Worm (Caenorhabditis elegans) whole organism, young adult: Measurements from ENCODE around the gene B0024.3.
A peak's percentile ranks its signal among the peaks of the same experiment; 100 is the strongest.

ENCODE experiments used
- B0019.2 ChIP-seq: fragments of 200-800 bp; sonication (Bioruptor generic); conservative IDR thresholded peaks from 2 replicates; pipeline ENCODE4 v1.3.6; 2022; ENCODE audit warnings: missing genetic modification reagents, missing genetic modification characterization, missing compliant biosample characterization
- F10E7.11 ChIP-seq: sonication (generic microtip); optimal IDR thresholded peaks from 2 replicates; lab custom pipeline; 2017; ENCODE audit warnings: mild to moderate bottlenecking, missing genetic modification characterization, moderate library complexity, missing compliant biosample characterization
- F33H1.4 ChIP-seq: fragments of 200-800 bp; sonication (Bioruptor generic); IDR thresholded peaks from 2 replicates; pipeline ENCODE4 v1.3.6; 2022; ENCODE audit warnings: missing genetic modification reagents, missing genetic modification characterization, missing compliant biosample characterization
- F37B4.10 ChIP-seq: fragments of 200-800 bp; sonication (Bioruptor generic); IDR thresholded peaks from 2 replicates; pipeline ENCODE4 v1.3.6; 2022; ENCODE audit warnings: missing genetic modification characterization, missing compliant biosample characterization
- F39B2.1 ChIP-seq: fragments of 200-800 bp; sonication (Bioruptor generic); IDR thresholded peaks from 2 replicates; pipeline ENCODE4 v1.3.6; 2022; ENCODE audit warnings: missing genetic modification reagents, missing genetic modification characterization, missing compliant biosample characterization
- K12H6.12 ChIP-seq: fragments of 200-800 bp; sonication (Bioruptor generic); optimal IDR thresholded peaks from 2 replicates; lab custom pipeline; 2018; ENCODE audit warnings: mild to moderate bottlenecking, missing genetic modification characterization, missing compliant biosample characterization
- Y53F4B.3 ChIP-seq: fragments of 200-800 bp; sonication (Bioruptor generic); IDR thresholded peaks from 2 replicates; pipeline ENCODE4 v1.3.6; 2022; ENCODE audit warnings: missing genetic modification reagents, missing genetic modification characterization, missing compliant biosample characterization
- Y53G8AR.9 ChIP-seq: fragments of 200-800 bp; sonication (Bioruptor generic); conservative IDR thresholded peaks from 2 replicates; pipeline ENCODE4 v1.3.6; 2022; ENCODE audit warnings: missing genetic modification reagents, missing genetic modification characterization, missing compliant biosample characterization
- Y79H2A.3 ChIP-seq: fragments of 200-800 bp; sonication (Bioruptor generic); conservative IDR thresholded peaks from 2 replicates; pipeline ENCODE4 v1.3.6; 2022; ENCODE audit warnings: missing genetic modification reagents, missing genetic modification characterization, missing compliant biosample characterization
- attf-5 ChIP-seq: fragments of 200-800 bp; sonication (Bioruptor generic); optimal IDR thresholded peaks from 2 replicates; lab custom pipeline; 2018; ENCODE audit warnings: mild to moderate bottlenecking, missing genetic modification characterization, missing compliant biosample characterization
- cebp-1 ChIP-seq, 2 experiments: fragments of 200-800 bp in 1 of 2; sonication (Bioruptor generic) in 1 of 2; sonication (generic microtip) in 1 of 2; IDR thresholded peaks in 1 of 2; optimal IDR thresholded peaks in 1 of 2; 2 replicates each; pipeline versions ENCODE4 v1.3.6 to Lab custom; 2017 to 2022; ENCODE audit warnings: missing compliant biosample characterization in 2 of 2, missing genetic modification characterization in 2 of 2, mild to moderate bottlenecking in 1 of 2, missing genetic modification reagents in 1 of 2, moderate library complexity in 1 of 2
- ceh-79 ChIP-seq: sonication (generic microtip); optimal IDR thresholded peaks from 2 replicates; lab custom pipeline; 2017; ENCODE audit warnings: mild to moderate bottlenecking, missing genetic modification characterization, missing compliant biosample characterization
- dpff-1 ChIP-seq: sonication (generic microtip); optimal IDR thresholded peaks from 2 replicates; lab custom pipeline; 2017; ENCODE audit warnings: mild to moderate bottlenecking, missing genetic modification characterization, missing compliant biosample characterization
- ekl-4 ChIP-seq: fragments of 200-800 bp; sonication (Bioruptor generic); IDR thresholded peaks from 2 replicates; pipeline ENCODE4 v1.3.6; 2022; ENCODE audit warnings: missing genetic modification reagents, missing genetic modification characterization, missing compliant biosample characterization
- ets-4 ChIP-seq: fragments of 200-800 bp; sonication (Bioruptor generic); optimal IDR thresholded peaks from 2 replicates; lab custom pipeline; 2018; ENCODE audit warnings: mild to moderate bottlenecking, missing genetic modification characterization, missing compliant biosample characterization
- him-1 ChIP-seq: sonication (generic microtip); optimal IDR thresholded peaks from 2 replicates; lab custom pipeline; 2016; ENCODE audit warnings: missing genotype, missing genetic modification reagents, missing genetic modification characterization, missing compliant biosample characterization
- hlh-12 ChIP-seq: sonication (generic microtip); optimal IDR thresholded peaks from 2 replicates; lab custom pipeline; 2016; ENCODE audit warnings: missing genetic modification characterization, missing compliant biosample characterization
- hsf-1 ChIP-seq: fragments of 200-800 bp; sonication (Bioruptor generic); IDR thresholded peaks from 2 replicates; pipeline ENCODE4 v1.3.6; 2022; ENCODE audit warnings: missing genetic modification reagents, missing genetic modification characterization, missing compliant biosample characterization
- mel-28 ChIP-seq: sonication (generic microtip); optimal IDR thresholded peaks from 2 replicates; lab custom pipeline; 2016; ENCODE audit warnings: borderline replicate concordance, mild to moderate bottlenecking, missing genetic modification characterization, missing compliant biosample characterization
- mxl-1 ChIP-seq: sonication (generic microtip); optimal IDR thresholded peaks from 2 replicates; lab custom pipeline; 2016; ENCODE audit warnings: missing genetic modification characterization, missing compliant biosample characterization
- nfya-1 ChIP-seq: sonication (generic microtip); optimal IDR thresholded peaks from 2 replicates; lab custom pipeline; 2017; ENCODE audit warnings: antibody characterized with exemption, missing compliant biosample characterization, missing genetic modification characterization, borderline replicate concordance; ENCODE audit not compliant: insufficient read depth
- nfyb-1 ChIP-seq: fragments of 200-800 bp; sonication (Bioruptor generic); IDR thresholded peaks from 2 replicates; pipeline ENCODE4 v1.3.6; 2022; ENCODE audit warnings: missing genetic modification reagents, missing genetic modification characterization, missing compliant biosample characterization
- nhr-80 ChIP-seq: sonication (generic microtip); optimal IDR thresholded peaks from 2 replicates; lab custom pipeline; 2016; ENCODE audit warnings: missing genetic modification characterization, missing compliant biosample characterization
- nhr-90 ChIP-seq: sonication (generic microtip); optimal IDR thresholded peaks from 2 replicates; lab custom pipeline; 2016; ENCODE audit warnings: missing genotype, mild to moderate bottlenecking, missing genetic modification characterization, missing compliant biosample characterization
- pha-4 ChIP-seq: fragments of 150-350 bp; sonication (generic microtip); optimal IDR thresholded peaks from 2 replicates; lab custom pipeline; 2014; ENCODE audit warnings: missing biosample characterization, missing genetic modification reagents, missing genetic modification characterization
- rcor-1 ChIP-seq: fragments of 200-800 bp; sonication (Bioruptor generic); IDR thresholded peaks from 2 replicates; pipeline ENCODE4 v1.3.6; 2022; ENCODE audit warnings: missing genetic modification reagents, missing genetic modification characterization, missing compliant biosample characterization
- repo-1 ChIP-seq: sonication (generic microtip); optimal IDR thresholded peaks from 2 replicates; lab custom pipeline; 2017; ENCODE audit warnings: mild to moderate bottlenecking, missing genetic modification characterization, missing compliant biosample characterization
- sdz-38 ChIP-seq: sonication (generic microtip); optimal IDR thresholded peaks from 2 replicates; lab custom pipeline; 2016; ENCODE audit warnings: missing genotype, missing genetic modification characterization, missing compliant biosample characterization
- snpc-1.1 ChIP-seq: sonication (generic microtip); optimal IDR thresholded peaks from 2 replicates; lab custom pipeline; 2017; ENCODE audit warnings: missing genetic modification characterization, mild to moderate bottlenecking, missing compliant biosample characterization, antibody characterized with exemption, moderate library complexity, missing genotype, missing genetic modification reagents; ENCODE audit not compliant: insufficient read depth
- somi-1 ChIP-seq: fragments of 200-800 bp; sonication (Bioruptor generic); optimal IDR thresholded peaks from 2 replicates; lab custom pipeline; 2018; ENCODE audit warnings: mild to moderate bottlenecking, missing genetic modification characterization, missing compliant biosample characterization
- sptf-2 ChIP-seq: fragments of 200-800 bp; sonication (Bioruptor generic); optimal IDR thresholded peaks from 2 replicates; lab custom pipeline; 2018; ENCODE audit warnings: mild to moderate bottlenecking, missing genetic modification characterization, missing compliant biosample characterization
- tbp1 ChIP-seq: fragments of 200-800 bp; sonication (Bioruptor generic); optimal IDR thresholded peaks from 2 replicates; lab custom pipeline; 2018; ENCODE audit warnings: mild to moderate bottlenecking, missing genetic modification characterization, missing compliant biosample characterization
- tlf-1 ChIP-seq: fragments of 200-800 bp; sonication (Bioruptor generic); optimal IDR thresholded peaks from 2 replicates; lab custom pipeline; 2018; ENCODE audit warnings: mild to moderate bottlenecking, missing genetic modification characterization, missing compliant biosample characterization
- ztf-22 ChIP-seq: fragments of 200-800 bp; sonication (Bioruptor generic); optimal IDR thresholded peaks from 2 replicates; lab custom pipeline; 2018; ENCODE audit warnings: mild to moderate bottlenecking, missing genetic modification characterization, moderate library complexity, missing compliant biosample characterization

Gene B0024.3

DNA sequence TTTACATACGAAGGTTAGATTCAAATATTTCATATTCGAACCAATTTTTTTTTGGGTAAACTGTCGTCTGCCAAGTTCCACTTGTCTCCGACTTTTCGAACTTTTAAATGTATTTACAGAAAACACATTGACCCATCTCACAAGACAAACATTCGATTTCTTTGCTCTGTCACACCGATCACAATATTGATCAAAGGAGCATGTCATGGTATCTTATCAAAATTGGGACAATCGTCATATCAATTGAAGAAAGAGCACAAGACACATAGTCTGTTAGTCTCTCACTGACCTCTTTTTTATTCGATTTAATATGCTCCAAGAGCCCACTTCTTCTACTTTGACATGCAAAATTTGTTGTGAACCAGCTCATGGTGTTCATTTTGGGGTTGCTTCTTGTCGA, 31.3 kb upstream of the B0024.3 start, which contains the start of gene nhr-232:
TSS of gene nhr-232 (plus strand) at position 121 of the 400 bp plus-strand sequence.
- no peak for TF ChIP-seq ekl-4
- no peak for TF ChIP-seq hsf-1
- peak; percentile 31 for TF ChIP-seq pha-4
- peak; percentile 91 for TF ChIP-seq nhr-80 (tag; lab: Kevin White, UChicago)
- no peak for TF ChIP-seq cebp-1 (GFP tag; IDR thresholded peaks at IDR 0.05; lab: Robert Waterston, UW)
- peak; percentile 32 for TF ChIP-seq cebp-1 (tag; optimal IDR thresholded peaks at IDR 0.05; lab: Kevin White, UChicago)

DNA sequence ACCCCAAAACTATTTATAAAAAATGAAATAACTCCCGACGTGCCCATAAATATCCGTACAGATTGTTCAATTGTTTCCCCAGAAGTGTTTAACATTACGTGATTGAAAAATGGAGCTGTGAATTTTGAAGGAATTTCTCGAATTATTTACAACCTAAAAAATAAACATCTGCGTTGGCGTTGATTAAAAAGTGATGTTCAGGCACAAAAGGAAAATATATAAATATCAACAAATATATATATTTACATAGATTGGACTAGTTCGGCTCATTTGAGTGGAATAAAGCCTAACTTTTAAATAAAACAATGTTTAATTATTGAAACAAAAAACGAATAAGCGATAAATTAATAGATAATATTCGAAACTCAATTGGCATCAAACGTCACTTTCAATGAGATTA, 26.9 kb upstream of the B0024.3 start, which contains the start of gene sri-18:
TSS of gene sri-18 (minus strand) at position 101 of the 400 bp plus-strand sequence.
- no peak for TF ChIP-seq B0019.2 (GFP tag; lab: Robert Waterston, UW)
- TF ChIP-seq rcor-1 (GFP tag; lab: Robert Waterston, UW): no peak
- TF ChIP-seq him-1 (tag; lab: Kevin White, UChicago): no peak
- no peak for TF ChIP-seq repo-1 (tag; lab: Kevin White, UChicago)
- no peak for TF ChIP-seq tbp1 (GFP tag; lab: Kevin White, UChicago)
- TF ChIP-seq mxl-1 (tag; lab: Kevin White, UChicago): no peak
- no peak for TF ChIP-seq ceh-79 (tag; lab: Kevin White, UChicago)
- no peak for TF ChIP-seq sdz-38 (tag; lab: Kevin White, UChicago)
- TF ChIP-seq Y79H2A.3: no peak
- TF ChIP-seq sptf-2 (GFP tag; lab: Kevin White, UChicago): no peak
- no peak for TF ChIP-seq F10E7.11 (tag; lab: Kevin White, UChicago)
- TF ChIP-seq ets-4 (GFP tag; lab: Kevin White, UChicago): no peak
- no peak for TF ChIP-seq K12H6.12 (tag; lab: Kevin White, UChicago)
- TF ChIP-seq nhr-90: no peak
- TF ChIP-seq F37B4.10 (GFP tag; lab: Robert Waterston, UW): no peak
- no peak for TF ChIP-seq mel-28 (tag; lab: Kevin White, UChicago)
- no peak for TF ChIP-seq somi-1 (GFP tag; lab: Kevin White, UChicago)
- TF ChIP-seq Y53F4B.3 (GFP tag; lab: Robert Waterston, UW): no peak
- TF ChIP-seq dpff-1 (tag; lab: Kevin White, UChicago): no peak

DNA sequence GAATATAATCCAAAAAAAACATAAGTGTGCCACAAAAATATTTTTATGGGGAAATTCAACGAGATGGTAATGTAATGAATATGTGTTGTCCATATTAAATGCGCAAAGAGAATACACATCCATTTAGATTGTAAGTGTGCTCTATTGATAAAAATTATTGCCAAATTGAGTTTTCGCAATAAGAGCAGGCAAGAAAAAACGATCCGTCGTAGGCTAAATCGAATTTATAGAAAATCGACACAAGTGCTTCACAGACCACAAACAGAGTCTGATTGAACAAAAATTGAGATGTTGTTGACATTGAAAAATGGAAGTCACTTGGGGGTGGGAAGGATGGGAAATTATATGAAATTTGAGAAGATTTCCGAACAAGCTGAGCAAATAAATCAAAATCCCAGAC, 22.3 kb upstream of the B0024.3 start:
- TF ChIP-seq tlf-1 (GFP tag; lab: Kevin White, UChicago): no peak
- TF ChIP-seq F39B2.1 (GFP tag; lab: Robert Waterston, UW): no peak
- no peak for TF ChIP-seq snpc-1.1 (tag; lab: Kevin White, UChicago)
- TF ChIP-seq Y53G8AR.9 (GFP tag; lab: Robert Waterston, UW): no peak
- TF ChIP-seq F33H1.4 (GFP tag; lab: Robert Waterston, UW): no peak
- no peak for TF ChIP-seq Y79H2A.3
- TF ChIP-seq attf-5 (GFP tag; lab: Kevin White, UChicago): no peak
- TF ChIP-seq tbp1 (GFP tag; lab: Kevin White, UChicago): no peak
- TF ChIP-seq ztf-22 (GFP tag; lab: Kevin White, UChicago): no peak
- TF ChIP-seq ceh-79 (tag; lab: Kevin White, UChicago): no peak
- no peak for TF ChIP-seq nfyb-1 (GFP tag; lab: Robert Waterston, UW)
- TF ChIP-seq hlh-12 (tag; lab: Kevin White, UChicago): no peak
- no peak for TF ChIP-seq nfya-1 (tag; lab: Kevin White, UChicago)
